Fruit fly (Drosophila melanogaster): ENCODE measurements around the gene NELF-B.

DNA sequence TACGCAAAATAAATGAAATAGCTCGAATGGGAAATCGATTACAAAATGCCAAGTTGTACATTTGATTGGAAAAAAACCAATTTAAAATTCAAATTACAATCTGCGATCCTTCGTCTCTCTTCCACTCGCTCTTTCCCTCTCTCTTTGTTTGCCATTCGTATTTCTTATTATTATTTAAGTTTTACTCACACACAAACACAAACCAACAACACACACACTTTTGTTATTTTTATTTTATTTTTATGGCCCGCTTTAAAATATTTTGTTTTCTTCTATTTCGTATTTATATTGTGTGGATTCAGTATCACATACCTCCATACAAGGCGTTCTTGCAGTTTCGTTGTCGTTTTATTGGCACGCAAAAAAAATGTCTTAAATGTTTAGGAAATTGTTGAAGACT, 32.0 kb downstream of the NELF-B start:
- TF ChIP-seq pan (optimal IDR thresholded peaks at IDR 0.05) (no peak), Dll (optimal IDR thresholded peaks at IDR 0.05) (no peak), psq (optimal IDR thresholded peaks at IDR 0.05) (no peak), CG8478 (optimal IDR thresholded peaks at IDR 0.05) (no peak), EcR (GFP tag; optimal IDR thresholded peaks at IDR 0.05) (no peak), usp (GFP tag; optimal IDR thresholded peaks at IDR 0.05) (no peak)

Measured in whole organism.